Worm (Caenorhabditis elegans): Measurements from ENCODE around the gene str-1.

ce11 chrIV:7191745-7192144 is 18.2 kb downstream of the str-1 start, which contains the start of gene R13A1.5:
- TF ChIP-seq snpc-4 (tag; optimal IDR thresholded peaks at IDR 0.05) (no peak), lsy-2 (tag; optimal IDR thresholded peaks at IDR 0.05) (no peak), unc-62 (GFP tag; optimal IDR thresholded peaks at IDR 0.05) (no peak), lin-13 (tag; optimal IDR thresholded peaks at IDR 0.05) (no peak), tbx-8 (GFP tag; optimal IDR thresholded peaks at IDR 0.05) (no peak), elt-3 (tag; optimal IDR thresholded peaks at IDR 0.05) (no peak), blmp-1 (tag; optimal IDR thresholded peaks at IDR 0.05) (no peak), nhr-12 (tag; optimal IDR thresholded peaks at IDR 0.05) (no peak), sptf-1 (tag; optimal IDR thresholded peaks at IDR 0.05) (no peak), sem-2 (GFP tag; optimal IDR thresholded peaks at IDR 0.05) (no peak), ztf-11 (tag; optimal IDR thresholded peaks at IDR 0.05) (no peak), nhr-2 (tag; optimal IDR thresholded peaks at IDR 0.05) (no peak), nhr-237 (tag; optimal IDR thresholded peaks at IDR 0.05) (no peak)

Measured in whole organism, mixed stage, embryonic.